Fruit fly (Drosophila melanogaster) whole organism, pupa: ENCODE data around the gene CG13108.

Experiments used
- CG10348 ChIP-seq: fragments of 200-800 bp; sonication (Bioruptor generic); IDR thresholded peaks from 2 replicates; pipeline ENCODE4 v1.3.6; 2022; ENCODE audit warnings: missing biosample characterization, missing genetic modification characterization
- CG12605 ChIP-seq: fragments of 200-800 bp; sonication (Bioruptor generic); IDR thresholded peaks from 2 replicates; pipeline ENCODE4 v1.3.6; 2022; ENCODE audit warnings: missing biosample characterization, missing genetic modification characterization
- CG13204 ChIP-seq: fragments of 200-800 bp; sonication (Bioruptor generic); optimal IDR thresholded peaks from 2 replicates; lab custom pipeline; 2018; ENCODE audit warnings: missing biosample characterization, mild to moderate bottlenecking, missing genetic modification characterization, moderate library complexity
- CG14655 ChIP-seq: fragments of 200-800 bp; sonication (Bioruptor generic); optimal IDR thresholded peaks from 3 replicates; lab custom pipeline; 2017; ENCODE audit warnings: mild to moderate bottlenecking, missing biosample characterization, missing genetic modification reagents, missing genetic modification characterization
- CG15710 ChIP-seq: fragments of 200-800 bp; sonication (Bioruptor generic); optimal IDR thresholded peaks from 2 replicates; lab custom pipeline; 2018; ENCODE audit warnings: missing biosample characterization, mild to moderate bottlenecking, missing genetic modification characterization, moderate library complexity
- CG17806 ChIP-seq: fragments of 200-800 bp; sonication (Bioruptor generic); optimal IDR thresholded peaks from 2 replicates; lab custom pipeline; 2018; ENCODE audit warnings: missing biosample characterization, mild to moderate bottlenecking, missing genetic modification characterization, moderate library complexity
- CG32121 ChIP-seq: fragments of 200-800 bp; sonication (Bioruptor generic); IDR thresholded peaks from 2 replicates; pipeline ENCODE4 v1.3.6; 2022; ENCODE audit warnings: missing biosample characterization, missing genetic modification characterization
- CG34367 ChIP-seq: fragments of 200-800 bp; sonication (Bioruptor generic); optimal IDR thresholded peaks from 2 replicates; lab custom pipeline; 2018; ENCODE audit warnings: missing biosample characterization, mild to moderate bottlenecking, missing genetic modification characterization
- CG4496 ChIP-seq: fragments of 200-800 bp; sonication (Bioruptor generic); IDR thresholded peaks from 3 replicates; pipeline ENCODE4 v1.3.6; 2022; ENCODE audit warnings: missing biosample characterization, missing genetic modification characterization
- CG8159 ChIP-seq: fragments of 200-800 bp; sonication (Bioruptor generic); optimal IDR thresholded peaks from 3 replicates; lab custom pipeline; 2018; ENCODE audit warnings: missing biosample characterization, mild to moderate bottlenecking, missing genetic modification characterization, moderate library complexity
- CG8301 ChIP-seq: fragments of 200-800 bp; sonication (Bioruptor generic); optimal IDR thresholded peaks from 2 replicates; lab custom pipeline; 2018; ENCODE audit warnings: missing biosample characterization, mild to moderate bottlenecking, missing genetic modification characterization
- CG9948 ChIP-seq: fragments of 200-800 bp; sonication (Bioruptor generic); optimal IDR thresholded peaks from 2 replicates; lab custom pipeline; 2018; ENCODE audit warnings: missing biosample characterization, mild to moderate bottlenecking, missing genetic modification characterization, moderate library complexity
- D1 ChIP-seq: fragments of 200-800 bp; sonication (Bioruptor generic); optimal IDR thresholded peaks from 2 replicates; lab custom pipeline; 2018; ENCODE audit warnings: missing biosample characterization, mild to moderate bottlenecking, missing genetic modification characterization, moderate library complexity
- EcR ChIP-seq: fragments of 200-800 bp; sonication (Bioruptor generic); optimal IDR thresholded peaks from 3 replicates; lab custom pipeline; 2019; ENCODE audit warnings: missing biosample characterization, missing genetic modification characterization, mild to moderate bottlenecking, moderate library complexity, missing genetic modification reagents
- Ets98B ChIP-seq: fragments of 200-800 bp; sonication (Bioruptor generic); IDR thresholded peaks from 2 replicates; pipeline ENCODE4 v1.3.6; 2022; ENCODE audit warnings: missing biosample characterization, missing genetic modification characterization
- Pif1A ChIP-seq: fragments of 200-800 bp; sonication (Bioruptor generic); optimal IDR thresholded peaks from 3 replicates; lab custom pipeline; 2016; ENCODE audit warnings: missing biosample characterization, missing genetic modification characterization
- Pif1B ChIP-seq: fragments of 200-800 bp; sonication (Bioruptor generic); optimal IDR thresholded peaks from 3 replicates; lab custom pipeline; 2016; ENCODE audit warnings: missing biosample characterization, missing genetic modification characterization
- Snoo ChIP-seq: fragments of 200-800 bp; sonication (Bioruptor generic); optimal IDR thresholded peaks from 3 replicates; lab custom pipeline; 2017; ENCODE audit warnings: missing biosample characterization, mild to moderate bottlenecking, missing genetic modification characterization, inconsistent platforms
- fd96Ca ChIP-seq: fragments of 200-800 bp; sonication (Bioruptor generic); IDR thresholded peaks from 3 replicates; pipeline ENCODE4 v1.3.6; 2022; ENCODE audit warnings: missing biosample characterization, missing genetic modification characterization
- gl ChIP-seq: fragments of 200-800 bp; sonication (Bioruptor generic); optimal IDR thresholded peaks from 2 replicates; lab custom pipeline; 2018; ENCODE audit warnings: missing biosample characterization, mild to moderate bottlenecking, missing genetic modification characterization
- rn ChIP-seq: fragments of 200-800 bp; sonication (Bioruptor generic); IDR thresholded peaks from 2 replicates; pipeline ENCODE4 v1.3.6; 2022; ENCODE audit warnings: missing biosample characterization, missing genetic modification characterization

The CG13108 gene

dm6 chr2L:9163935-9164334, at the start of gene CG13108:
Gene CG13108 (plus strand): TSS chr2L:9164235.
- TF ChIP-seq rn (no peak), CG8301 (tag; lab: Kevin White, UChicago) (no peak), Ets98B (GFP tag; lab: Robert Waterston, UW) (no peak), CG32121 (GFP tag; lab: Robert Waterston, UW) (no peak), CG4496 (GFP tag; lab: Robert Waterston, UW) (no peak), Pif1B (GFP tag; lab: Kevin White, UChicago) (no peak), gl (tag; lab: Kevin White, UChicago) (no peak), CG14655 (GFP tag; lab: Kevin White, UChicago) (no peak), EcR (no peak), CG9948 (no peak), CG17806 (tag; lab: Kevin White, UChicago) (no peak), CG12605 (GFP tag; lab: Robert Waterston, UW) (no peak), CG34367 (tag; lab: Kevin White, UChicago) (no peak), D1 (tag; lab: Kevin White, UChicago) (no peak), CG15710 (tag; lab: Kevin White, UChicago) (no peak), CG8159 (tag; lab: Kevin White, UChicago) (no peak), Snoo (no peak), fd96Ca (GFP tag; lab: Robert Waterston, UW) (no peak), CG10348 (no peak), CG13204 (GFP tag; lab: Kevin White, UChicago) (no peak)

dm6 chr2L:9120475-9121309, 43.3 kb upstream of the CG13108 start:
- TF ChIP-seq Snoo (no peak), CG12605 (GFP tag; lab: Robert Waterston, UW) (no peak), CG34367 (tag; lab: Kevin White, UChicago) (no peak), CG15710 (tag; lab: Kevin White, UChicago) (no peak), CG32121 (GFP tag; lab: Robert Waterston, UW) (no peak), D1 (tag; lab: Kevin White, UChicago) (no peak), CG14655 (GFP tag; lab: Kevin White, UChicago) (no peak), CG4496 (GFP tag; lab: Robert Waterston, UW) (no peak), CG8301 (tag; lab: Kevin White, UChicago) (no peak), Ets98B (GFP tag; lab: Robert Waterston, UW) (no peak), CG8159 (tag; lab: Kevin White, UChicago) (no peak)

- TF ChIP-seq D1 (tag; lab: Kevin White, UChicago): no peak
- TF ChIP-seq Snoo: no peak
- no peak for TF ChIP-seq rn
- 0 out of 2 replicates have a peak, but pooled peaks have one; percentile 14 for TF ChIP-seq CG12605 (GFP tag; lab: Robert Waterston, UW)
- no peak for TF ChIP-seq CG8301 (tag; lab: Kevin White, UChicago)
- TF ChIP-seq fd96Ca (GFP tag; lab: Robert Waterston, UW): no peak
- no peak for TF ChIP-seq CG4496 (GFP tag; lab: Robert Waterston, UW)
- TF ChIP-seq Pif1A: no peak
These were observed 41.7 kb upstream of the CG13108 start for dm6 chr2L:9122371-9122770.

- no peak for TF ChIP-seq Ets98B (GFP tag; lab: Robert Waterston, UW)
- no peak for TF ChIP-seq CG13204 (GFP tag; lab: Kevin White, UChicago)
- TF ChIP-seq CG12605 (GFP tag; lab: Robert Waterston, UW): no peak
- no peak for TF ChIP-seq Pif1B (GFP tag; lab: Kevin White, UChicago)
- TF ChIP-seq CG9948: no peak
- no peak for TF ChIP-seq Snoo
- TF ChIP-seq CG32121 (GFP tag; lab: Robert Waterston, UW): no peak
These were observed 40.3 kb upstream of the CG13108 start for dm6 chr2L:9123707-9124106.

- TF ChIP-seq rn: no peak
- peak; percentile 9 for TF ChIP-seq D1 (tag; lab: Kevin White, UChicago)
- TF ChIP-seq gl (tag; lab: Kevin White, UChicago): peak; percentile 20
These were observed 39.6 kb upstream of the CG13108 start for dm6 chr2L:9124448-9124847.

dm6 chr2L:9125418-9125928, 38.6 kb upstream of the CG13108 start, which contains the start of gene CG32982:
Gene CG32982 (plus strand): TSS chr2L:9125737.
- TF ChIP-seq CG8159 (tag; lab: Kevin White, UChicago): peak; percentile 88
- peak; percentile 85 for TF ChIP-seq CG8301 (tag; lab: Kevin White, UChicago)
- peak; percentile 17 for TF ChIP-seq Pif1A
- peak; percentile 81 for TF ChIP-seq CG17806 (tag; lab: Kevin White, UChicago)
- TF ChIP-seq gl (tag; lab: Kevin White, UChicago): peak; percentile 28
- peak; percentile 73 for TF ChIP-seq Ets98B (GFP tag; lab: Robert Waterston, UW)
- TF ChIP-seq EcR: no peak
- TF ChIP-seq CG4496 (GFP tag; lab: Robert Waterston, UW): peak; percentile 91
- peak; percentile 65; the same call in 1 of the 2 replicates for TF ChIP-seq rn
- TF ChIP-seq CG13204 (GFP tag; lab: Kevin White, UChicago): peak; percentile 37
- TF ChIP-seq Snoo: peak; percentile 89
- TF ChIP-seq Pif1B (GFP tag; lab: Kevin White, UChicago): peak; percentile 74
- TF ChIP-seq D1 (tag; lab: Kevin White, UChicago): peak; percentile 75
- TF ChIP-seq fd96Ca (GFP tag; lab: Robert Waterston, UW): peak; percentile 4
- peak; percentile 33; the same call in 1 of the 2 replicates for TF ChIP-seq CG10348
- 0 out of 2 replicates have a peak, but pooled peaks have one; percentile 39 for TF ChIP-seq CG12605 (GFP tag; lab: Robert Waterston, UW)
- TF ChIP-seq CG15710 (tag; lab: Kevin White, UChicago): peak; percentile 87
- TF ChIP-seq CG32121 (GFP tag; lab: Robert Waterston, UW): peak; percentile 84
- TF ChIP-seq CG9948: peak; percentile 84
- peak; percentile 81 for TF ChIP-seq CG34367 (tag; lab: Kevin White, UChicago)
- TF ChIP-seq CG14655 (GFP tag; lab: Kevin White, UChicago): peak; percentile 94
